Fruit fly (Drosophila melanogaster) whole organism: ENCODE measurements around the gene Pgcl.
"Not testable (repeated sequence)": the region's sequence is repeated elsewhere in the genome, so short reads cannot be mapped to it uniquely, and the experiment has no call there.

Experiments used
- CG8478 ChIP-seq: fragments of >200 bp; optimal IDR thresholded peaks from 2 replicates; lab custom pipeline; 2018; ENCODE audit warnings: inconsistent platforms
- Dll ChIP-seq: fragments of >200 bp; optimal IDR thresholded peaks from 2 replicates; lab custom pipeline; 2017
- EcR ChIP-seq, 2 experiments: fragments of >200 bp; optimal IDR thresholded peaks; 2 replicates each; lab custom pipeline; 2017; ENCODE audit warnings: missing biosample characterization in 2 of 2, missing genetic modification characterization in 2 of 2, missing genetic modification reagents in 2 of 2
- pan ChIP-seq: fragments of >200 bp; optimal IDR thresholded peaks from 2 replicates; lab custom pipeline; 2017
- psq ChIP-seq: fragments of >200 bp; optimal IDR thresholded peaks from 2 replicates; lab custom pipeline; 2017
- usp ChIP-seq: fragments of >200 bp; optimal IDR thresholded peaks from 2 replicates; lab custom pipeline; 2017; ENCODE audit warnings: missing biosample characterization, missing genetic modification characterization, mixed read lengths

Pgcl gene

DNA sequence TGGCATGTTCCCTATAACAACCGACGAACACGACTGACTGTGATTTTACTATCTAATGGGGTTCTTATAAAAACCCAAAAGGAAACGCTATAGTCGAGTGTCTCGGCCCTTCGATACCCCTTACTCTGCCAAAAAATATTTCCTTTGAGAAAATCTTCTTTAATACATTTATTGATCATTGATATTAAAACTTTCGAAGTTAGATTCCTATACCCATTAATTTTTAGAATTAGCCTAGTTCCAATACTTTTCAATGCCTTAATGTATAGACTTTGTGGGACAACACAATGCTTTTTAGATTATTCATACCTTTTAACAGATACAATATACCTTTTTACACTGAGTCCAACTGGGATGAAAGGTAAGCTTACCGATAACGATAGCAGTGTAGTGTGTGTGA, at the start of gene Pgcl:
Gene Pgcl (minus strand): TSS at position 45 of the 400 bp plus-strand sequence.
- TF ChIP-seq pan (lab: Kevin White, UChicago) (no peak), psq (lab: Kevin White, UChicago) (no peak), Dll (lab: Kevin White, UChicago) (no peak), usp (GFP tag; lab: Kevin White, UChicago) (no peak), EcR (GFP tag; optimal IDR thresholded peaks at IDR 0.05; lab: Kevin White, UChicago) (no peak), CG8478 (lab: Kevin White, UChicago) (no peak)

DNA sequence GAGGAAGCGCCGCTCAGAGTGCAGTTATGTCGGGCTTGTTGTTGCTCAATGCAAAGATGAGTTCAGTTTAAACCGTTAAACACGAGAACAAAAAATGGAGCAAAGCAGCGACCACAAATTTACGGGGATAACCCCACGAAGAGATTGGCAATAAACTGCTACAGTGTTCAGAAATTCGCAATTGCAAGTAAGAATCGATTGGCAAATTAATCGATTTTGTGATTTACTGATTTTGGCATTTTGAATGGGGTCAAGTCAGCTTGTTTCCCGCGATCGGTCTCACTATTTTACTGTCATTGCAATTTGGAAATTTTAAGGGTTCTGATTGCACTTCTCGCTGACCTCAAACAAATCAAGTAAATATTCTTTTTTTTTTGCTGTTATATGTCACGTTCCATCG, 44.4 kb upstream of the Pgcl start, which contains the start of gene CG3176:
Gene CG3176 (plus strand): TSS at position 221 of the 400 bp plus-strand sequence.
- TF ChIP-seq usp (GFP tag; lab: Kevin White, UChicago); pan (lab: Kevin White, UChicago); CG8478 (lab: Kevin White, UChicago): not testable (repeated sequence)

DNA sequence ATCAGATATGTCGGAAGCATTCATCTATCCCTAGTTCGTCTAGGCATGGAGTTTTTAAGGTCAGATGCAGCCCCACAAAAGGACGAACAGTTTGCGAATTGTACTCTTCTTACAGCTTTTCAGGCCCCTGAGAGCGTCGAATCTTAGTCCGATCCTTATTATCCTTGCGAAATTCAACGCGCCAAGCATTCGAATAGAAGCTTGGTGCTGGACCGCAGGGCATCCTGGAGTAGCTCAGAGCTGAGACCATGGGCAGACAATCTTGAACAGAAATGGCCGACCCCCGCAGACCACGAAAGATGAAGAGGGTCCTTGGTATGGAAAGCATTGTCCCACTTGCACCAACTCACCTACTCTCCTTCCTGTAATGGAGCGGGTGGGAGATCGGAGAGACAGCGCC, 41.5 kb upstream of the Pgcl start, which contains the start of gene CG32817:
Gene CG32817 (plus strand): TSS at position 301 of the 400 bp plus-strand sequence.
- TF ChIP-seq usp (GFP tag; lab: Kevin White, UChicago) (no peak), pan (lab: Kevin White, UChicago) (no peak), EcR (GFP tag; optimal IDR thresholded peaks at IDR 0.05; lab: Kevin White, UChicago) (no peak), Dll (lab: Kevin White, UChicago) (no peak), CG8478 (lab: Kevin White, UChicago) (no peak), psq (lab: Kevin White, UChicago) (no peak)

DNA sequence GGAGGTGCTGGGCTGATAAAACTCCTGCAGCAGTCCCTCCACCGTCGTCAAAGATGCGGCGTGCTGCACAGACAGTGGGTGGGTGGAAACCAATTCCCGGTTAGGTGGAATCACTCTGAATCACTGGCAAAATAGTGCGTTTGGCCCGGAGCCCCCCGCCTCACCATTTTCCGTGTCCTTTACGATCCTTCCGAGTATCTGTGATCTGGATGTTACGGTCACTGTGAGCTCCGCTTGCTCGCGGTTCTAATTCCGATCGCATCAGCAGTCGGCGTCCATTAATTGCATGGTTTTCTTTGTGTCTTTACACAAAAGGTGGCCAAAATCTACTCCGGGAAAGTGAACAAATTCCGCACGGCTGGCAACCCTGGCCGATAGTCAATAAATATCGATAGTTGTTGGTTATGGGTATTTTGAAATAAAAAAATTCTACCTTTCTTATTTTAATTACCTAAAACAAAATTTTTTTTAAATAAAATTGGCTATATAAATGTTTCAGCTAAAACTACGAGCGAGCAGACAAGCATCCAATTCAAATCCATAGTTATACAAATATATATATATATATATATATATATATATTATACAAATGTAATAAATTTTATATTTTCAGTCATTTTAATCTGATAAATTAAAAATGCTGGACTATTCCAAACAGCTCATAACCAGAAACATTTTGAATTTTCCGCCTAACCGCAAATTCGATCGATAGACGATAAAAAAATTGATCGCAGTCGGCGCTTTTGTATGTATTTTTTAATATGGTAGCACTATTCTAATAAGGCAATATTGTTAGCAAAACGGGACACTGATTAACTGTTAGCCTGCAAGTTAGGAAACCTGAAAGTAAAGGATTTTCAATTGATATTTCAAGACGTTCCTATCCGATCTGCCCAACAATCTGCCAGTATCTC, 39.2 kb upstream of the Pgcl start, which contains the start of the genes ebo and CG13373:
Gene ebo (minus strand): TSS at position 350 of the 914 bp plus-strand sequence.
Gene CG13373 (plus strand): TSS at position 755 of the 914 bp plus-strand sequence.
- TF ChIP-seq psq (lab: Kevin White, UChicago) (no peak), Dll (lab: Kevin White, UChicago) (no peak), EcR (GFP tag; optimal IDR thresholded peaks at IDR 0.05; lab: Kevin White, UChicago) (no peak), CG8478 (lab: Kevin White, UChicago) (no peak), usp (GFP tag; lab: Kevin White, UChicago) (no peak), pan (lab: Kevin White, UChicago) (no peak)

DNA sequence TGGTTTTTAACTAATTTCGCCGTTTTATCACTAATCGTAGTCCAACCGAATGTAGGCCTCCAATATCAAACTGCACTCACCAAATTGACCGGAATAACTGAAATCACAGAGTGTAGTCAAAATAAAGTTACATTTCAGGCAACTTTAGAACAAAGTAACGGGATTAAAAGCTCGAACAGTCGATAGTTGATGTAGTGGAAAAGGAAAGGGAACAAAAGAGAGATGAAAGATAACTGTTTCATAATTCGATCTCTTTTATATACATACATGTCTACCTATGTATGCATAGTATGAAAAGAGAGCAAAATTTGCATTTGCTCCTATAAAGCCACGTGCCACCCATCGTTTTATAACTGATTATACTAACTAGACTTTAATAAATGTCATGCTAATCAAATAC, 33.4 kb upstream of the Pgcl start, which contains the start of gene CG32816:
Gene CG32816 (minus strand): TSS at position 101 of the 400 bp plus-strand sequence.
- TF ChIP-seq Dll (lab: Kevin White, UChicago), result no peak
- no peak for TF ChIP-seq pan (lab: Kevin White, UChicago)
- no peak for TF ChIP-seq usp (GFP tag; lab: Kevin White, UChicago)
- no peak for TF ChIP-seq CG8478 (lab: Kevin White, UChicago)
- no peak for TF ChIP-seq psq (lab: Kevin White, UChicago)

DNA sequence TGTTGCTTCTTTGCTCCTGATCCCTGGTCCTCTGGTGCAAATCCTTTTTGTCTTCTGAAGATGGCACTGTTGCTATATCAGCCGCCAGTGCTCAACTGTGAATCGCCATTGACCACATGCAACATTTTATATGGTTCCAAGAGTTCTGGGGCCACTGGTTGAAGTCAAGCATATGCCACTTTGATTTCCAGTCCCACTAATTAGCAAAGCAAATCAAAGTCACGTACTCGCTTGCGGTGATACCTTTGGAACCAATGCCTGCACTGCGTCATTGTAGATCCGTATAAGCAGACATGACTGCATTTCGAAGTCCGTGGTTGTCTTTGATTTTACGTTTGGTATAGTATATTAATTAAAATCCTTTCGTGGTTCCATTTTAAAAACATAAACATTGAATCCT, 32.0 kb upstream of the Pgcl start, which contains the start of gene Cyp4g1:
Gene Cyp4g1 (minus strand): TSS at position 101 of the 400 bp plus-strand sequence.
- TF ChIP-seq psq (lab: Kevin White, UChicago), result no peak
- TF ChIP-seq Dll (lab: Kevin White, UChicago), result no peak
- TF ChIP-seq CG8478 (lab: Kevin White, UChicago), result no peak
- no peak for TF ChIP-seq pan (lab: Kevin White, UChicago)
- TF ChIP-seq usp (GFP tag; lab: Kevin White, UChicago), result no peak
- TF ChIP-seq EcR (GFP tag; optimal IDR thresholded peaks at IDR 0.05; lab: Kevin White, UChicago), result no peak

DNA sequence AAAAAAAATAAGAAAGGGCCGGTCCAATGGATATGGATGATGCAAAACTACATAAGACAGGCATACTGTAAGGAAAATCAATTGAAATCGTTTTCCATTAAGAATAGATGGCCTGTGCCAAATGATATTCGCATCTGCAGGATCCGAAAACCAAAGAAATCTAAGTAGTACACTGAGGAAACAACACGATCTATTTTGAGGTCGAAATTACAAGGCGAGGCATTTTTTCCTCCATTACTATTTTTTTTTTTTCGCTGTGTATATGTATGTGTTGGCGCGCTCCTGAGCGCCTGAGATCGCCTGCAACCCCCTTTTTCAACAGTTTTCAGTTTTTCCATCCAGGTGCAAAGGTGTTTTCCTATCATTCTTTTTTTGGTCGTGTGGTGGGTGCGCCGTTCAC, 26.7 kb upstream of the Pgcl start:
- no peak for TF ChIP-seq EcR (GFP tag; optimal IDR thresholded peaks at IDR 0.05; lab: Kevin White, UChicago)
- TF ChIP-seq pan (lab: Kevin White, UChicago), result no peak
- no peak for TF ChIP-seq CG8478 (lab: Kevin White, UChicago)
- no peak for TF ChIP-seq usp (GFP tag; lab: Kevin White, UChicago)
- TF ChIP-seq psq (lab: Kevin White, UChicago), result no peak
- TF ChIP-seq Dll (lab: Kevin White, UChicago), result no peak

DNA sequence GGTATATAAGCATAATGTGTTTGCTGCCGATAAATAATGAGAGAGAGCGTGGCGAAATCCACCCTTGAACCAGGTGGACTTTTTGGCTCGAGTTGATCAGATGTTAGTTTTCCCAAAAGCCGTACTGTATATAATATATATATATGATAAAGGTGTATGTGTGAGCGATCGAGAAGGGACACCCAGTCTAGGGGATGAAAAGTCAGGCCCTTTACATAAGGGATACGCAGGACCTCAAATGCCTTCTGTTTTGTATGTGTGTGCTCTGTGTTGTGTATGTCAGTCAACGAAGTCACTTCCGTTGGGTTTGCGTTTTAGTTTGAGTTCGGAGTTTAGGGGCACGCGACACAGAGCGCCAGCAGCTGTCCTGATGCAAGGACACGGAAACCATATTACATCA, 23.2 kb upstream of the Pgcl start, which contains the start of gene ase:
Gene ase (plus strand): TSS at position 301 of the 400 bp plus-strand sequence.
- TF ChIP-seq CG8478 (lab: Kevin White, UChicago), result no peak
- TF ChIP-seq Dll (lab: Kevin White, UChicago), result no peak
- no peak for TF ChIP-seq EcR (GFP tag; optimal IDR thresholded peaks at IDR 0.05; lab: Kevin White, UChicago)
- TF ChIP-seq psq (lab: Kevin White, UChicago), result no peak
- no peak for TF ChIP-seq pan (lab: Kevin White, UChicago)
- no peak for TF ChIP-seq usp (GFP tag; lab: Kevin White, UChicago)

DNA sequence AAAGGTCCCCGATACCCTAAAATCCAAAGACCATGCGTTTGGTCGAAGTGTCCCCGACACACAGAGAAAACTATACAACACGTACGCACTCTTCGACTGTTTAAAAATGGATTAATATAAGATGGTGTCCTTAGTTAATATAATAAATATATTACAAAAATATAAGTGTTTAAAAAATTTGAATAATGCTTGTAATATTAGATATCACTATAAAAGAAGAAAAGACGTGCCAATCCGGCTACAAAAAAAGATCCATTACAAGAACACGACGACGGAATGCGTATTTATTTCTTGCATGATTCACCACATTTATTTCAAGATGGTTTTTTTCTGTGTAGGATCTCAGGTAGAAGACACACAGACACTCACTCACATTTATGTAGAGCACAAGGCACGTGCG, 20.6 kb upstream of the Pgcl start:
- TF ChIP-seq EcR (GFP tag; optimal IDR thresholded peaks at IDR 0.05; lab: Kevin White, UChicago) (no peak), psq (lab: Kevin White, UChicago) (no peak), CG8478 (lab: Kevin White, UChicago) (no peak), usp (GFP tag; lab: Kevin White, UChicago) (no peak)

DNA sequence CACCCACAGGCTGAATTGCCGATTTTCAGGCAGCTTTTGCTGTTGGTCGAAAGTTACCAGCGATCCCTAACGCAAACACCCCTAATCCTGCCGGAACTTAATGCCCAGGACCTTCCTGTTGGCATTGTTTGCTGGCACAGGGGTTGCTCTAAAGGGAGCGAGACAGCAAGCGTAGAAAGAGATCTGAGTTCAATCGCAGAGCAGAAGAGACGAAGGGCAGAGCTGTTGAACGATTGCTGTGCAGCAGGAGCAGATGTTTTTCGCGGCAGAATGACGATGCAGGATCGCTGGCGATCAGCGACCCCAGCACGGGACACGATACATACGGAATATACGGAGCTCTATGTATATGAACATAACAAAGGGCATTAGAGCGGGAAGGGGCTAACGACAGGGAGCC, 19.7 kb upstream of the Pgcl start:
- no peak for TF ChIP-seq usp (GFP tag; lab: Kevin White, UChicago)
- no peak for TF ChIP-seq EcR (GFP tag; optimal IDR thresholded peaks at IDR 0.05; lab: Kevin White, UChicago)
- no peak for TF ChIP-seq Dll (lab: Kevin White, UChicago)
- TF ChIP-seq pan (lab: Kevin White, UChicago), result no peak
- no peak for TF ChIP-seq CG8478 (lab: Kevin White, UChicago)
- TF ChIP-seq psq (lab: Kevin White, UChicago), result no peak

DNA sequence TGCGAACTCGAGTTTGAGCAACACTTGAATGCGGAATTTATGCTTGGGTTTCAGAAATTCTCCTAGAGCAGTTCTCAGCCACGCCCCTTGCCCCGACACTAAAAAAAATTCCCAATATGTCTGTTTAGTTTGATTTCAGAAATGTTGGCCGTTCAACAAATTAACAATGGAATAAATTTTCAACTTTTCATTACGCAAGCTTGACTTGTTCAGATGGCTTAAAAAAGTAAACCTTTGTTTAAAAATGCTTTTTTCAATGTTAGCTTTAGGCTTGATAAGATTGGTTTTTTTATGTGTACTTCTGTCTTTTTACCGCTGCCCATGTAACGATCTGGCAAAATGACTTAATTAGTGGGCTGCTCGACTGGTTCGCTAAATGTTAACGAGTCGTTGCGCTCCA, 15.5 kb upstream of the Pgcl start:
- TF ChIP-seq psq (lab: Kevin White, UChicago) (no peak), CG8478 (lab: Kevin White, UChicago) (no peak), pan (lab: Kevin White, UChicago) (no peak), Dll (lab: Kevin White, UChicago) (no peak), EcR (GFP tag; optimal IDR thresholded peaks at IDR 0.05; lab: Kevin White, UChicago) (no peak), usp (GFP tag; lab: Kevin White, UChicago) (no peak)
